Worm (Caenorhabditis elegans): Measurements from ENCODE around the gene kin-15.

The kin-15 gene

DNA sequence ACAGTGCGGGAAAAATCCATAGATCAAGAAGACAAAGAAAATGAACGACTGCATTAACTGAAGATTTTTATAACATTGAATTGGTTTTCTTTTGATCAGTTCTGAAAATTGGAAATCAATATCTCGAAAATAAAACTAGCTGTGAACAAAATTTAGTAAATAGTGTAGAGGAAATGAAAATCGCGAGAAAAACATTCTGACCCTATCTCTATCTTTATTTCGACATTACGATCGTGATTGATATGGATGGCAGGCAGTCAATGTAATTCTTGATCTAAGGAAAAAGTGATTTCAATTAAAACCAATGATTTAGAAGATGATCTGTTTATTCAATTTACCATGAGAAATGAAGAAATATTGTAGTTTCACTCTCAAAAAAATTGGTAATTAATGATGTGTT is 2.5 kb upstream of the kin-15 start, which contains the start of gene kin-16:
TSS of gene kin-16 (minus strand) at position 101 of the 400 bp plus-strand sequence.
- TF ChIP-seq daf-8 (GFP tag; IDR thresholded peaks at IDR 0.05) (no peak), daf-16 (GFP tag; optimal IDR thresholded peaks at IDR 0.05) (no peak), daf-16 (tag; optimal IDR thresholded peaks at IDR 0.05) (no peak), ceh-62 (tag; optimal IDR thresholded peaks at IDR 0.05) (no peak), unc-62 (GFP tag; optimal IDR thresholded peaks at IDR 0.05 in 1 of 2) (no peak), unc-62 (tag; optimal IDR thresholded peaks at IDR 0.05) (no peak), ceh-28 (tag; optimal IDR thresholded peaks at IDR 0.05) (no peak), mxl-2 (GFP tag; conservative IDR thresholded peaks at IDR 0.05) (no peak), nhr-48 (tag; optimal IDR thresholded peaks at IDR 0.05) (no peak), Y5F2A.4 (GFP tag; optimal IDR thresholded peaks at IDR 0.05) (no peak), F44E2.7 (GFP tag; IDR thresholded peaks at IDR 0.05) (no peak), pha-4 (GFP tag; IDR thresholded peaks at IDR 0.05) (no peak), pha-4 (tag; optimal IDR thresholded peaks at IDR 0.05) (no peak), nhr-6 (tag; optimal IDR thresholded peaks at IDR 0.05) (no peak)

DNA sequence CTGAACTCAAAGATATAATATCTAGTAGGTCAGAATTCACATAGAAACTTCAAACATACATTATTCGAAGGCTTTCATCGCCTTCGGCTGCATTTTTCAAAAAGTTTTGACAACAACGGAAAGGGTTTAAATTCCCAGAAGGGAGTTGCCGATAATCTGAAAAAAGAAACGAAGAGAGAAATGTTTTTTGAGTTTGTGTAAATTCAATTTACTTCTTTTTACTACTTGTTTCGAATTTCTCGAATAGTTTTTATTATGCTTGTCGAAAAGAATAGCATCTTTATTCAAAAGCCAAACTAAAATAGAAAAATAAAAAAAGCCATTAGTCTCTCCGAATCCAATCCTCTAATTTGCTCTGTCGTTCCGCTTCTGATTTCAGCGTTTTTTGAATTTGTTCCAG is 2.4 kb downstream of the kin-15 start:
- TF ChIP-seq fkh-10 (GFP tag; optimal IDR thresholded peaks at IDR 0.05) (peak; percentile 42), ama-1 (optimal IDR thresholded peaks at IDR 0.05) (no peak), ces-1 (GFP tag; optimal IDR thresholded peaks at IDR 0.05) (peak; percentile 37)

DNA sequence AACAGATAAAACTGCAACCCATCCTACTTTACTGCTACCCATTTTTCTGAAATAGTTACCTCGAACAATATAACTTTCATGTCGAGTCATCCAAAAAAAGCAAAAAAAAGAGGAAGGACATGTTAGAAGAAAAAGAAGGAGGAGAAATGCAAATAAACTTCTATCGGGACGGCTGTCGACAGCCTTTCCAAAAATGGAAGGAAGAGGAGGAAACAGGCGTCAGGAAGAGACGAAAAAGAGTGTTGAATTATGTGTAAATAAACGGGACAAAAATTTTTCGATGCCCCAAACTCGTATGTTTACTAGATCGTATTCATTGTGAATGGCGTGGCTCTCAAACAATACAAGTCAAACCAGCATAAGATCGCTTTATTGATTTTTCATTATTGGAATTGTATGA is 5.9 kb downstream of the kin-15 start, which contains the start of gene M176.5:
TSS of gene M176.5 (minus strand) at position 101 of the 400 bp plus-strand sequence.
- TF ChIP-seq ZK337.2 (GFP tag; IDR thresholded peaks at IDR 0.05) (no peak), nhr-111 (GFP tag; optimal IDR thresholded peaks at IDR 0.05) (no peak), unc-62 (GFP tag; optimal IDR thresholded peaks at IDR 0.05 in 1 of 2) (peak in 1 of 2 experiments; percentile 44), unc-62 (tag; optimal IDR thresholded peaks at IDR 0.05) (no peak), unc-130 (GFP tag; optimal IDR thresholded peaks at IDR 0.05) (no peak), zip-2 (tag; optimal IDR thresholded peaks at IDR 0.05) (no peak), egl-43 (GFP tag; IDR thresholded peaks at IDR 0.05) (no peak), pha-4 (GFP tag; IDR thresholded peaks at IDR 0.05) (no peak), pha-4 (tag; optimal IDR thresholded peaks at IDR 0.05) (peak; percentile 42), tag-97 (GFP tag; IDR thresholded peaks at IDR 0.05) (no peak), lir-3 (tag; optimal IDR thresholded peaks at IDR 0.05) (no peak), hlh-11 (tag; optimal IDR thresholded peaks at IDR 0.05) (no peak)

DNA sequence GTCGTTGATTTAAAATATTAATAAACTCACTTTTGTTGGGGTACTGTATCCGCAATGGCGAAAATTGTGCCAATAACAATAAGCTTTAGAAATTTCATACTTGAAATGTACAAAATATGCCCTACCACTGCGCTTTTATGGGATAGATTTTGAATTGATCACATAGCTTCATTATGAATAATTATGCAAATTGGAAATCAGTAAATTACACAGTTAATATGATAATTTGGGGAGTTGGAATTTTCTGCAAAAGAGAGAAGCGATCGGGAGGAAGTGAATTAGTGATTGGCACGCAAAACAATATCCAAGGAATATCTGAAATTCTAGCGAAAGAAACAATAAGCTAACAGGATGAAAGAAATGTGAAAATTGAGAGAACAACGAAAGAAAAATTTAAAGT is 7.4 kb downstream of the kin-15 start, which contains the start of gene M176.10:
TSS of gene M176.10 (minus strand) at position 101 of the 400 bp plus-strand sequence.
- TF ChIP-seq lim-7 (GFP tag; IDR thresholded peaks at IDR 0.05) (no peak), mdt-29 (GFP tag; IDR thresholded peaks at IDR 0.05) (no peak), egl-43 (GFP tag; IDR thresholded peaks at IDR 0.05) (no peak), php-3 (GFP tag; IDR thresholded peaks at IDR 0.05) (no peak), nhr-25 (tag; optimal IDR thresholded peaks at IDR 0.05; ENCODE audit: borderline replicate concordance, insufficient read depth) (no peak), nhr-41 (GFP tag; IDR thresholded peaks at IDR 0.05) (no peak), ceh-20 (GFP tag; IDR thresholded peaks at IDR 0.05) (no peak), lin-29 (GFP tag; IDR thresholded peaks at IDR 0.05) (no peak), F26F4.8 (GFP tag; conservative IDR thresholded peaks at IDR 0.05) (no peak), unc-39 (tag; optimal IDR thresholded peaks at IDR 0.05) (no peak), jun-1 (tag; optimal IDR thresholded peaks at IDR 0.05) (no peak), daf-16 (GFP tag; optimal IDR thresholded peaks at IDR 0.05) (no peak), daf-16 (tag; optimal IDR thresholded peaks at IDR 0.05) (no peak), hmg-1.1 (GFP tag; IDR thresholded peaks at IDR 0.05) (no peak)

All from whole organism, L4 larva.